Fruit fly (Drosophila melanogaster): ENCODE results near the gene CG9135.

CG9135 gene

dm6 chr2L:6051212-6051621 lies 617 bp downstream of the CG9135 start (continued):
- peak; percentile 89 for TF ChIP-seq CG12155 (GFP tag; optimal IDR thresholded peaks at IDR 0.05)
- TF ChIP-seq BtbVII (GFP tag; optimal IDR thresholded peaks at IDR 0.05): peak; percentile 97
- peak; percentile 82 for TF ChIP-seq cato (GFP tag; optimal IDR thresholded peaks at IDR 0.05; ENCODE audit: borderline replicate concordance)
- TF ChIP-seq ind (GFP tag; optimal IDR thresholded peaks at IDR 0.05): peak; percentile 90
- peak; percentile 94 for TF ChIP-seq tx (GFP tag; optimal IDR thresholded peaks at IDR 0.05)
- TF ChIP-seq Ssrp (tag; optimal IDR thresholded peaks at IDR 0.05): peak; percentile 91
- TF ChIP-seq CG13894 (tag; optimal IDR thresholded peaks at IDR 0.05): peak; percentile 97
- peak; percentile 84 for TF ChIP-seq Deaf1 (tag; optimal IDR thresholded peaks at IDR 0.05)
- TF ChIP-seq CG4360 (GFP tag; IDR thresholded peaks at IDR 0.05): peak; percentile 55; the same call in 1 of the 2 replicates
- no peak for TF ChIP-seq pan (optimal IDR thresholded peaks at IDR 0.05)
- peak in 1 of 2 experiments; percentile 94 for TF ChIP-seq pan (GFP tag; optimal IDR thresholded peaks at IDR 0.05 in 1 of 2, IDR thresholded peaks at IDR 0.05 in 1 of 2)
- peak; percentile 95 for TF ChIP-seq CG33557 (GFP tag; optimal IDR thresholded peaks at IDR 0.05)
- peak; percentile 82 for TF ChIP-seq exex (tag; optimal IDR thresholded peaks at IDR 0.05)
- TF ChIP-seq gsb-n (tag; optimal IDR thresholded peaks at IDR 0.05): peak; percentile 96
- TF ChIP-seq Dek (tag; optimal IDR thresholded peaks at IDR 0.05): peak; percentile 95
- peak; percentile 94 for TF ChIP-seq CG9817 (tag; optimal IDR thresholded peaks at IDR 0.05)
- peak; percentile 89 for TF ChIP-seq Antp (GFP tag; optimal IDR thresholded peaks at IDR 0.05)
- peak; percentile 83 for TF ChIP-seq Aef1 (GFP tag; IDR thresholded peaks at IDR 0.05)
- TF ChIP-seq CG12219 (GFP tag; optimal IDR thresholded peaks at IDR 0.05): peak; percentile 99
- peak; percentile 95 for TF ChIP-seq CG4854 (GFP tag; optimal IDR thresholded peaks at IDR 0.05)
- TF ChIP-seq E2f2 (GFP tag; IDR thresholded peaks at IDR 0.05): peak; percentile 80
- no peak for TF ChIP-seq grn (GFP tag; optimal IDR thresholded peaks at IDR 0.05)
- TF ChIP-seq CG13123 (GFP tag; optimal IDR thresholded peaks at IDR 0.05): peak; percentile 77
- TF ChIP-seq Dip3 (GFP tag; optimal IDR thresholded peaks at IDR 0.05): peak; percentile 92
- peak; percentile 57 for TF ChIP-seq trh (GFP tag; optimal IDR thresholded peaks at IDR 0.05)
- peak; percentile 92 for TF ChIP-seq sima (GFP tag; optimal IDR thresholded peaks at IDR 0.05)
- TF ChIP-seq fd96Cb (tag; optimal IDR thresholded peaks at IDR 0.05): peak; percentile 90
- peak; percentile 93 for TF ChIP-seq trem (tag; optimal IDR thresholded peaks at IDR 0.05)
- TF ChIP-seq CG9609 (GFP tag; optimal IDR thresholded peaks at IDR 0.05): peak; percentile 88
- TF ChIP-seq Dp (GFP tag; optimal IDR thresholded peaks at IDR 0.05): no peak
- TF ChIP-seq fru (optimal IDR thresholded peaks at IDR 0.05): no peak
- peak; percentile 76 for TF ChIP-seq Poxn (GFP tag; IDR thresholded peaks at IDR 0.05)
- TF ChIP-seq NC2β (GFP tag; optimal IDR thresholded peaks at IDR 0.05): peak; percentile 89
- TF ChIP-seq CG3726 (GFP tag; IDR thresholded peaks at IDR 0.05): peak; percentile 84; the same call in 2 of the 3 replicates
- peak; percentile 93 for TF ChIP-seq ranshi (GFP tag; IDR thresholded peaks at IDR 0.05)
- peak; percentile 98 for TF ChIP-seq CG34376 (GFP tag; optimal IDR thresholded peaks at IDR 0.05)
- peak; percentile 89; the same call in 2 of the 3 replicates for TF ChIP-seq CG2199 (GFP tag; IDR thresholded peaks at IDR 0.05)
- peak; percentile 66 for TF ChIP-seq crol (GFP tag; IDR thresholded peaks at IDR 0.05)
- no peak for TF ChIP-seq Opbp (GFP tag; IDR thresholded peaks at IDR 0.05; ENCODE audit: partially characterized antibody)
- TF ChIP-seq insv (GFP tag; optimal IDR thresholded peaks at IDR 0.05): peak; percentile 5 to 77
- TF ChIP-seq Eip74EF (GFP tag; optimal IDR thresholded peaks at IDR 0.05): peak in 1 of 2 experiments; percentile 97
- peak; percentile 97 for TF ChIP-seq CG7556 (GFP tag; optimal IDR thresholded peaks at IDR 0.05)
- TF ChIP-seq Mes4 (GFP tag; optimal IDR thresholded peaks at IDR 0.05): peak; percentile 94
- peak; percentile 80 for TF ChIP-seq Hr3 (GFP tag; optimal IDR thresholded peaks at IDR 0.05)
- peak; percentile 32 for TF ChIP-seq zf30C (GFP tag; optimal IDR thresholded peaks at IDR 0.05)
- peak; percentile 29 for TF ChIP-seq bigmax (GFP tag; optimal IDR thresholded peaks at IDR 0.05)
- peak; percentile 94 for TF ChIP-seq cwo (GFP tag; optimal IDR thresholded peaks at IDR 0.05)
- no peak for TF ChIP-seq CG2129 (GFP tag; IDR thresholded peaks at IDR 0.05; ENCODE audit: partially characterized antibody)
- TF ChIP-seq hb (GFP tag; IDR thresholded peaks at IDR 0.05; ENCODE audit: partially characterized antibody): no peak
- peak; percentile 96 for TF ChIP-seq dmrt11E (tag; optimal IDR thresholded peaks at IDR 0.05)
- peak; percentile 96 for TF ChIP-seq CG14050 (GFP tag; IDR thresholded peaks at IDR 0.05)
